Fruit fly (Drosophila melanogaster): ENCODE data around the gene CG32161.

Gene CG32161

dm6 chr3L:16845607-16846277 is at the start of gene CG32161:
Gene CG32161 (plus strand): TSS chr3L:16846227.
- TF ChIP-seq sage (GFP tag; optimal IDR thresholded peaks at IDR 0.05) (no peak), Hnf4 (GFP tag; optimal IDR thresholded peaks at IDR 0.05) (no peak), Jra (GFP tag; optimal IDR thresholded peaks at IDR 0.05) (no peak), Dif (GFP tag; optimal IDR thresholded peaks at IDR 0.05; ENCODE audit: partially characterized antibody) (no peak), br (GFP tag; optimal IDR thresholded peaks at IDR 0.05) (no peak), brk (GFP tag; optimal IDR thresholded peaks at IDR 0.05) (no peak), dsf (GFP tag; optimal IDR thresholded peaks at IDR 0.05; ENCODE audit: borderline replicate concordance) (no peak), Vsx2 (GFP tag; optimal IDR thresholded peaks at IDR 0.05; ENCODE audit: partially characterized antibody) (no peak), N (GFP tag; optimal IDR thresholded peaks at IDR 0.05) (no peak), sv (GFP tag; optimal IDR thresholded peaks at IDR 0.05) (no peak), Hr78 (GFP tag; optimal IDR thresholded peaks at IDR 0.05) (no peak), Rel (GFP tag; optimal IDR thresholded peaks at IDR 0.05) (no peak), Rel (tag; optimal IDR thresholded peaks at IDR 0.05) (no peak), CrebA (GFP tag; optimal IDR thresholded peaks at IDR 0.05; ENCODE audit: borderline replicate concordance) (no peak)

dm6 chr3L:16796603-16797002 is 49.4 kb upstream of the CG32161 start:
- TF ChIP-seq sage (GFP tag; optimal IDR thresholded peaks at IDR 0.05) (no peak), Hnf4 (GFP tag; optimal IDR thresholded peaks at IDR 0.05) (no peak), CG32264 (GFP tag; optimal IDR thresholded peaks at IDR 0.05) (peak; percentile 50), dsf (GFP tag; optimal IDR thresholded peaks at IDR 0.05; ENCODE audit: borderline replicate concordance) (peak; percentile 5), Rel (GFP tag; optimal IDR thresholded peaks at IDR 0.05) (peak; percentile 36), Rel (tag; optimal IDR thresholded peaks at IDR 0.05) (peak; percentile 18), br (GFP tag; optimal IDR thresholded peaks at IDR 0.05) (peak; percentile 88), woc (GFP tag; optimal IDR thresholded peaks at IDR 0.05) (peak; percentile 62), usp (GFP tag; optimal IDR thresholded peaks at IDR 0.05) (no peak), OdsH (GFP tag; optimal IDR thresholded peaks at IDR 0.05) (peak; percentile 87), ey (GFP tag; optimal IDR thresholded peaks at IDR 0.05) (peak; percentile 86), fru (GFP tag; optimal IDR thresholded peaks at IDR 0.05) (peak; percentile 83), Sp1 (GFP tag; optimal IDR thresholded peaks at IDR 0.05) (peak; percentile 77), Jra (GFP tag; optimal IDR thresholded peaks at IDR 0.05) (peak; percentile 67), Dif (GFP tag; optimal IDR thresholded peaks at IDR 0.05; ENCODE audit: partially characterized antibody) (peak; percentile 36), CG9705 (GFP tag; optimal IDR thresholded peaks at IDR 0.05) (no peak), pan (optimal IDR thresholded peaks at IDR 0.05) (no peak), psq (GFP tag; optimal IDR thresholded peaks at IDR 0.05) (peak; percentile 81), h (GFP tag; optimal IDR thresholded peaks at IDR 0.05) (peak; percentile 79), Hr83 (GFP tag; optimal IDR thresholded peaks at IDR 0.05; ENCODE audit: poor library complexity, severe bottlenecking) (peak; percentile 41), GATAd (GFP tag; optimal IDR thresholded peaks at IDR 0.05) (no peak), rgr (GFP tag; optimal IDR thresholded peaks at IDR 0.05) (peak; percentile 88), foxo (GFP tag; optimal IDR thresholded peaks at IDR 0.05) (peak in 1 of 2 experiments; percentile 59), Abd-B (GFP tag; optimal IDR thresholded peaks at IDR 0.05) (no peak)

- TF ChIP-seq sage (GFP tag; optimal IDR thresholded peaks at IDR 0.05) (no peak), brk (GFP tag; optimal IDR thresholded peaks at IDR 0.05) (no peak), Jra (GFP tag; optimal IDR thresholded peaks at IDR 0.05) (no peak), rgr (GFP tag; optimal IDR thresholded peaks at IDR 0.05) (peak; percentile 70), CrebA (GFP tag; optimal IDR thresholded peaks at IDR 0.05; ENCODE audit: borderline replicate concordance) (no peak), foxo (GFP tag; optimal IDR thresholded peaks at IDR 0.05) (peak in 1 of 2 experiments; percentile 4), Mio (GFP tag; optimal IDR thresholded peaks at IDR 0.05) (no peak), GATAd (GFP tag; optimal IDR thresholded peaks at IDR 0.05) (no peak), OdsH (GFP tag; optimal IDR thresholded peaks at IDR 0.05) (peak; percentile 2), Dfd (GFP tag; optimal IDR thresholded peaks at IDR 0.05) (no peak), tai (GFP tag; optimal IDR thresholded peaks at IDR 0.05) (no peak), Hr83 (GFP tag; optimal IDR thresholded peaks at IDR 0.05; ENCODE audit: poor library complexity, severe bottlenecking) (peak; percentile 80), sv (GFP tag; optimal IDR thresholded peaks at IDR 0.05) (no peak), Abd-B (GFP tag; optimal IDR thresholded peaks at IDR 0.05) (no peak), Sp1 (GFP tag; optimal IDR thresholded peaks at IDR 0.05) (peak; percentile 50), Vsx2 (GFP tag; optimal IDR thresholded peaks at IDR 0.05; ENCODE audit: partially characterized antibody) (peak; percentile 54), pan (optimal IDR thresholded peaks at IDR 0.05) (no peak), h (GFP tag; optimal IDR thresholded peaks at IDR 0.05) (peak; percentile 68), jim (GFP tag; optimal IDR thresholded peaks at IDR 0.05) (no peak), dmrt93B (GFP tag; optimal IDR thresholded peaks at IDR 0.05) (no peak), dl (GFP tag; optimal IDR thresholded peaks at IDR 0.05; ENCODE audit: insufficient read depth in 1 of 2, partially characterized antibody in 2 of 2) (peak; percentile 55 to 63), Hnf4 (GFP tag; optimal IDR thresholded peaks at IDR 0.05) (peak; percentile 66), Hr78 (GFP tag; optimal IDR thresholded peaks at IDR 0.05) (no peak), Dif (GFP tag; optimal IDR thresholded peaks at IDR 0.05; ENCODE audit: partially characterized antibody) (peak; percentile 78), fru (GFP tag; optimal IDR thresholded peaks at IDR 0.05) (peak; percentile 31), br (GFP tag; optimal IDR thresholded peaks at IDR 0.05) (peak; percentile 45), Rel (GFP tag; optimal IDR thresholded peaks at IDR 0.05) (no peak), Rel (tag; optimal IDR thresholded peaks at IDR 0.05) (peak; percentile 56)
These were observed 46.0 kb upstream of the CG32161 start for dm6 chr3L:16800026-16800425.
